Fruit fly (Drosophila melanogaster): ENCODE results near the gene CG13887.

CG13887 gene

DNA sequence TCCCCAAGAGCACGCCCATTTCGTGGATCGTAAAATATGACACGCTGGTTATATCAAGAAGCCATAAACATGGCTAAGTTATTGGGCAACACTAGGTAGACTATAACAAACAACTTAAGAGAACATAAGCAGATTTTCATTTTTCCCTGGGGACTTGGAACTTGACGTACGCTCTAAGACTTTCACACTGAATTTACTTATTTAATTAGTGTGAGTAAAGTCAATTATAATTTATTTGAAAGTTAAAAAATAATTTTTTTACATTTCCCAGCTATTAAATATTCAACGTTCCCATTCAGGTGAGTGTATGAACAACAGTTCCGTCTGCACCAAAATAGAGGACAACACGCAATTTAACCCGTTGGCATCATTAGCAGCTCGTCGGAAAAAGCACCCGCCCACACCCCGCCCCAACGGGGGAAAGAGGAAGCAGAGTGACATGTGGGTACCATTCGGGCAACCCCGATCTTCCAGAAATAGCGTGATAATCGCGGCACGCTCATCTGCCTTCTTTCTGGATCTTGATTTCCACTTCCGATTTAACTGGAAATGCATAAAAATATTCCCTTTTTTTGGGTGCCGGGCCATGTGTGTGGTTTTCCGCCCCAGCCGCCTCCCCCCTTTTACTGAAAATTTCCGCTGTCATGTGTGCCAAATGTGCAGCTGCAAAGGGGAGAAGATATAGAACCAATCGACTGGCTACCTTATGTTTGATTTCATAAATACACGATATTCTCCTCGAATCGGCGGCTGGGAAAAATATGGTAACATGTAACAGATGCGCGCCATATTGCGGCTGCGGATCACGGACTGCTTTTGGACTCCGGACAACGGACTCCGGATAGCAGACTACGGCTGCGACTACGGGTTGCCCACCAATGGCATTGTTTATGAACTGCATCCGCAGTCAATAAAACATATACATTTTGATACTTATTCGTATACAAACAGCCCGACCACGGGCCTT is 22.1 kb upstream of the CG13887 start (continued):
- TF ChIP-seq CG32772 (GFP tag; IDR thresholded peaks at IDR 0.05) (peak; percentile 72), oc (tag; optimal IDR thresholded peaks at IDR 0.05) (peak; percentile 58), hth (optimal IDR thresholded peaks at IDR 0.05) (no peak), ewg (GFP tag; optimal IDR thresholded peaks at IDR 0.05) (peak; percentile 22), CG34422 (GFP tag; IDR thresholded peaks at IDR 0.05) (peak; percentile 34; the same call in 1 of the 3 replicates), Blimp-1 (GFP tag; optimal IDR thresholded peaks at IDR 0.05) (peak; percentile 61), lov (optimal IDR thresholded peaks at IDR 0.05) (no peak), lov (GFP tag; IDR thresholded peaks at IDR 0.05) (peak; percentile 47; the same call in 1 of the 3 replicates), CG11093 (GFP tag; IDR thresholded peaks at IDR 0.05) (peak; percentile 48; the same call in 1 of the 3 replicates), MTF-1 (GFP tag; optimal IDR thresholded peaks at IDR 0.05; ENCODE audit: borderline replicate concordance) (peak; percentile 5), Ssrp (tag; optimal IDR thresholded peaks at IDR 0.05) (peak; percentile 49), E2f1 (GFP tag; IDR thresholded peaks at IDR 0.05) (peak; percentile 63), Taf1 (GFP tag; IDR thresholded peaks at IDR 0.05) (no peak), CG6272 (GFP tag; IDR thresholded peaks at IDR 0.05) (no peak), CG1233 (GFP tag; optimal IDR thresholded peaks at IDR 0.05) (peak; percentile 20), seq (GFP tag; IDR thresholded peaks at IDR 0.05) (0 out of 2 replicates have a peak, but pooled peaks have one; percentile 29), CG13424 (tag; optimal IDR thresholded peaks at IDR 0.05) (peak; percentile 60), CG31224 (GFP tag; IDR thresholded peaks at IDR 0.05) (peak; percentile 33; the same call in 1 of the 2 replicates), CG3065 (GFP tag; optimal IDR thresholded peaks at IDR 0.05) (no peak), CG8944 (GFP tag; optimal IDR thresholded peaks at IDR 0.05) (no peak), Mes4 (GFP tag; optimal IDR thresholded peaks at IDR 0.05) (no peak), sd (tag; optimal IDR thresholded peaks at IDR 0.05) (no peak), E2f2 (GFP tag; IDR thresholded peaks at IDR 0.05) (peak; percentile 34; the same call in 1 of the 2 replicates), repo (GFP tag; optimal IDR thresholded peaks at IDR 0.05) (no peak), CG14667 (GFP tag; IDR thresholded peaks at IDR 0.05) (no peak), CG12659 (GFP tag; optimal IDR thresholded peaks at IDR 0.05) (peak; percentile 24), Hsf (GFP tag; optimal IDR thresholded peaks at IDR 0.05) (no peak), BtbVII (GFP tag; optimal IDR thresholded peaks at IDR 0.05) (no peak), CG13287 (GFP tag; IDR thresholded peaks at IDR 0.05; ENCODE audit: partially characterized antibody) (no peak), sr (GFP tag; IDR thresholded peaks at IDR 0.05) (peak; percentile 89), Doc2 (GFP tag; IDR thresholded peaks at IDR 0.05) (no peak), HLH3B (GFP tag; IDR thresholded peaks at IDR 0.05) (peak; percentile 53; the same call in 1 of the 2 replicates), row (GFP tag; IDR thresholded peaks at IDR 0.05) (peak; percentile 74), CG2875 (GFP tag; optimal IDR thresholded peaks at IDR 0.05) (no peak), slbo (GFP tag; IDR thresholded peaks at IDR 0.05) (peak; percentile 56), tap (tag; optimal IDR thresholded peaks at IDR 0.05) (peak; percentile 38), CG2116 (GFP tag; optimal IDR thresholded peaks at IDR 0.05) (no peak), MBD-R2 (GFP tag; IDR thresholded peaks at IDR 0.05) (peak; percentile 26; the same call in 1 of the 2 replicates), grau (tag; optimal IDR thresholded peaks at IDR 0.05) (peak; percentile 54), pho (GFP tag; optimal IDR thresholded peaks at IDR 0.05) (no peak), so (GFP tag; IDR thresholded peaks at IDR 0.05) (0 out of 3 replicates have a peak, but pooled peaks have one; percentile 51), CG10979 (tag; optimal IDR thresholded peaks at IDR 0.05) (peak; percentile 19), D19A (tag; optimal IDR thresholded peaks at IDR 0.05) (peak; percentile 87), fd96Cb (tag; optimal IDR thresholded peaks at IDR 0.05) (peak; percentile 38), Optix (GFP tag; IDR thresholded peaks at IDR 0.05) (0 out of 3 replicates have a peak, but pooled peaks have one; percentile 18), abd-A (tag; optimal IDR thresholded peaks at IDR 0.05) (no peak), ara (GFP tag; IDR thresholded peaks at IDR 0.05) (peak; percentile 29; the same call in 1 of the 2 replicates), CG15479 (GFP tag; optimal IDR thresholded peaks at IDR 0.05) (no peak), dm (GFP tag; optimal IDR thresholded peaks at IDR 0.05) (no peak)
